Fruit fly (Drosophila melanogaster): ENCODE data around the gene Grx3.

Gene Grx3

DNA sequence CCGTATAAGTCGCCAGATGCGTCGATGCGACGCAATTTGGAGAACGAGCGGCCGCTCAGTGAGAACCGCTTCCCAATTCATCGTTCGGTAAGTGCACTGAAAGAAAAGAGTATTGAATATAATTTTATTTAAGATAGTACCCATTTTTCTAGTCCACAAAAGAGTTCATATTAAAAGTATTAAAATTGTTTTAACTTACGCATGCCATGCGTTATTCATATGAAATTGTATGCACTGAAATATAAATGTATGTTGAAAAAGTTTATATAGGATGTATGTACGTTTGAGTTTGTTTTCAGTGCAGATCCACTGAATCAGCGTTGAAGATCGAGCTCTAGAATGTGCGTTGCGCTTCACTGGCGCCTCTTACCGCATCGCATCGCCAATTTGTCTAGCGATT lies 33.3 kb downstream of the Grx3 start (continued):
- TF ChIP-seq disco-r (GFP tag; optimal IDR thresholded peaks at IDR 0.05) (no peak), Pdp1 (GFP tag; optimal IDR thresholded peaks at IDR 0.05) (peak in 1 of 2 experiments; percentile 4), Med (GFP tag) (peak; percentile 69), maf-S (GFP tag; optimal IDR thresholded peaks at IDR 0.05) (no peak), dmrt99B (tag; optimal IDR thresholded peaks at IDR 0.05) (peak; percentile 11), CG17385 (GFP tag; optimal IDR thresholded peaks at IDR 0.05) (no peak), CG10959 (GFP tag; IDR thresholded peaks at IDR 0.05) (no peak), row (GFP tag; IDR thresholded peaks at IDR 0.05) (peak; percentile 53), zf30C (GFP tag; optimal IDR thresholded peaks at IDR 0.05) (peak; percentile 15), BtbVII (GFP tag; optimal IDR thresholded peaks at IDR 0.05) (no peak), Hr51 (GFP tag; optimal IDR thresholded peaks at IDR 0.05) (peak in 1 of 2 experiments; percentile 11), CG15696 (tag; optimal IDR thresholded peaks at IDR 0.05) (no peak), HmgD (GFP tag; optimal IDR thresholded peaks at IDR 0.05) (no peak), CG7839 (tag; optimal IDR thresholded peaks at IDR 0.05) (peak; percentile 24), mirr (GFP tag; optimal IDR thresholded peaks at IDR 0.05) (no peak), crol (GFP tag; IDR thresholded peaks at IDR 0.05) (no peak), bab2 (GFP tag; optimal IDR thresholded peaks at IDR 0.05) (no peak), CG13775 (GFP tag; optimal IDR thresholded peaks at IDR 0.05) (peak; percentile 5), Sox102F (GFP tag; optimal IDR thresholded peaks at IDR 0.05) (peak; percentile 16), Rfx (GFP tag; IDR thresholded peaks at IDR 0.05) (0 out of 2 replicates have a peak, but pooled peaks have one; percentile 12), dm (GFP tag; optimal IDR thresholded peaks at IDR 0.05) (no peak), sens (GFP tag) (peak; percentile 86), CG15269 (tag; optimal IDR thresholded peaks at IDR 0.05) (peak; percentile 18), hkb (optimal IDR thresholded peaks at IDR 0.05) (no peak), hkb (GFP tag; IDR thresholded peaks at IDR 0.05) (0 out of 2 replicates have a peak, but pooled peaks have one; percentile 11), slbo (GFP tag; IDR thresholded peaks at IDR 0.05) (peak; percentile 46; the same call in 1 of the 2 replicates), sob (GFP tag; IDR thresholded peaks at IDR 0.05) (no peak)

- TF ChIP-seq Asciz (GFP tag; optimal IDR thresholded peaks at IDR 0.05) (no peak), CG14860 (GFP tag; IDR thresholded peaks at IDR 0.05; ENCODE audit: partially characterized antibody) (0 out of 3 replicates have a peak, but pooled peaks have one; percentile 12), hb (GFP tag; IDR thresholded peaks at IDR 0.05; ENCODE audit: partially characterized antibody) (no peak), D19A (tag; optimal IDR thresholded peaks at IDR 0.05) (no peak)
Observed at dm6 chr2L:13411566-13411965, 45.3 kb downstream of the Grx3 start, which contains the start of gene Vm34Ca. TSS of gene Vm34Ca (minus strand) at chr2L:13411631.

dm6 chr2L:13412219-13412618 lies 46.0 kb downstream of the Grx3 start, which contains the start of gene Flad2:
TSS of gene Flad2 (plus strand) at chr2L:13412519.
- TF ChIP-seq CG4282 (GFP tag; optimal IDR thresholded peaks at IDR 0.05) (no peak), sug (tag; optimal IDR thresholded peaks at IDR 0.05) (no peak), Fer2 (tag; optimal IDR thresholded peaks at IDR 0.05) (no peak), CG18764 (GFP tag; optimal IDR thresholded peaks at IDR 0.05) (no peak), prd (optimal IDR thresholded peaks at IDR 0.05) (no peak), prd (GFP tag; IDR thresholded peaks at IDR 0.05) (no peak), Tbp (GFP tag; optimal IDR thresholded peaks at IDR 0.05) (no peak), cg (GFP tag; optimal IDR thresholded peaks at IDR 0.05) (no peak), inv (GFP tag; IDR thresholded peaks at IDR 0.05; ENCODE audit: partially characterized antibody) (no peak)
